Fruit fly (Drosophila melanogaster) whole organism, wandering third instar larva: ENCODE data around the gene Sas-4.

Experiments
- Abd-B ChIP-seq: fragments of >200 bp; optimal IDR thresholded peaks from 2 replicates; lab custom pipeline; 2017; ENCODE audit warnings: missing biosample characterization, missing genetic modification characterization
- CG32264 ChIP-seq: fragments of 200-800 bp; sonication (Bioruptor generic); optimal IDR thresholded peaks from 2 replicates; lab custom pipeline; 2016; ENCODE audit warnings: missing biosample characterization, missing genetic modification characterization
- CG9705 ChIP-seq: fragments of 200-800 bp; sonication (Bioruptor generic); optimal IDR thresholded peaks from 2 replicates; lab custom pipeline; 2018; ENCODE audit warnings: missing biosample characterization, mild to moderate bottlenecking, missing genetic modification characterization
- Dfd ChIP-seq: fragments of >200 bp; optimal IDR thresholded peaks from 2 replicates; lab custom pipeline; 2017; ENCODE audit warnings: missing biosample characterization, missing genetic modification characterization
- Dif ChIP-seq: fragments of 200-275, 200-300 bp; sonication (Bioruptor generic); optimal IDR thresholded peaks from 2 replicates; lab custom pipeline; 2018; ENCODE audit warnings: missing biosample characterization, missing genetic modification characterization; ENCODE audit not compliant: partially characterized antibody
- GATAd ChIP-seq: sonication (Bioruptor generic); optimal IDR thresholded peaks from 2 replicates; lab custom pipeline; 2016; ENCODE audit warnings: missing biosample characterization, missing genetic modification characterization
- HLH106 ChIP-seq: fragments of 200-800 bp; optimal IDR thresholded peaks from 3 replicates; lab custom pipeline; 2019; ENCODE audit warnings: missing biosample characterization, mild to moderate bottlenecking, missing genetic modification characterization, moderate library complexity
- Hr78 ChIP-seq: fragments of >200 bp; optimal IDR thresholded peaks from 2 replicates; lab custom pipeline; 2017; ENCODE audit warnings: missing biosample characterization, missing genetic modification characterization
- Hr83 ChIP-seq: fragments of 200-300 bp; sonication (Bioruptor generic); optimal IDR thresholded peaks from 2 replicates; lab custom pipeline; 2016; ENCODE audit warnings: missing biosample characterization, mild to moderate bottlenecking, missing genetic modification characterization, moderate library complexity; ENCODE audit not compliant: poor library complexity, severe bottlenecking
- Jra ChIP-seq: sonication (Bioruptor generic); optimal IDR thresholded peaks from 2 replicates; lab custom pipeline; 2016; ENCODE audit warnings: missing biosample characterization, missing genetic modification characterization
- Mio ChIP-seq: sonication (Bioruptor generic); optimal IDR thresholded peaks from 2 replicates; lab custom pipeline; 2016; ENCODE audit warnings: missing biosample characterization, missing genetic modification characterization
- Myc ChIP-seq: fragments of >200 bp; optimal IDR thresholded peaks from 2 replicates; lab custom pipeline; 2017
- N ChIP-seq: fragments of >200 bp; optimal IDR thresholded peaks from 2 replicates; lab custom pipeline; 2018; ENCODE audit warnings: missing biosample characterization, missing external identifiers, missing genetic modification characterization
- OdsH ChIP-seq: fragments of 200-800 bp; sonication (Bioruptor generic); optimal IDR thresholded peaks from 2 replicates; lab custom pipeline; 2016; ENCODE audit warnings: missing biosample characterization, mild to moderate bottlenecking, missing genetic modification characterization
- Rel ChIP-seq, 2 experiments: fragments of 200-800 bp; sonication (Bioruptor generic) in 1 of 2; optimal IDR thresholded peaks; 2 replicates in 1 of 2; 3 replicates in 1 of 2; lab custom pipeline; 2016 to 2019; ENCODE audit warnings: mild to moderate bottlenecking in 2 of 2, missing biosample characterization in 2 of 2, missing genetic modification characterization in 2 of 2, moderate library complexity in 1 of 2
- Sp1 ChIP-seq: fragments of 200-800 bp; sonication (Bioruptor generic); optimal IDR thresholded peaks from 3 replicates; lab custom pipeline; 2019; ENCODE audit warnings: missing biosample characterization, mild to moderate bottlenecking, missing genetic modification characterization, moderate library complexity
- Vsx2 ChIP-seq: fragments of 200-300, 225-300 bp; sonication (Bioruptor generic); optimal IDR thresholded peaks from 2 replicates; lab custom pipeline; 2018; ENCODE audit warnings: missing biosample characterization, missing genetic modification characterization; ENCODE audit not compliant: partially characterized antibody
- br ChIP-seq: fragments of 200-800 bp; sonication (Bioruptor generic); optimal IDR thresholded peaks from 2 replicates; lab custom pipeline; 2016; ENCODE audit warnings: missing biosample characterization, missing genetic modification characterization
- brk ChIP-seq: fragments of 200-800 bp; sonication (Bioruptor generic); optimal IDR thresholded peaks from 2 replicates; lab custom pipeline; 2016; ENCODE audit warnings: missing biosample characterization, mild to moderate bottlenecking, missing genetic modification characterization
- dl ChIP-seq, 2 experiments: fragments of 175-275, 200-275 bp in 1 of 2; fragments of 200-275 bp in 1 of 2; sonication (Bioruptor generic); optimal IDR thresholded peaks; lab custom pipeline; 2018; ENCODE audit warnings: mild to moderate bottlenecking in 2 of 2, missing biosample characterization in 2 of 2, missing genetic modification characterization in 2 of 2, moderate library complexity in 2 of 2; ENCODE audit not compliant: partially characterized antibody in 2 of 2, insufficient read depth in 1 of 2
- dsf ChIP-seq: sonication (Bioruptor generic); optimal IDR thresholded peaks from 2 replicates; lab custom pipeline; 2016; ENCODE audit warnings: missing biosample characterization, missing genetic modification characterization, borderline replicate concordance
- ey ChIP-seq: fragments of 200-800 bp; sonication (Bioruptor generic); optimal IDR thresholded peaks from 2 replicates; lab custom pipeline; 2016; ENCODE audit warnings: missing biosample characterization, missing genetic modification characterization
- foxo ChIP-seq, 2 experiments: fragments of 200-800 bp; sonication (Bioruptor generic); optimal IDR thresholded peaks; 2 replicates in 1 of 2; 3 replicates in 1 of 2; lab custom pipeline; 2016 to 2017; ENCODE audit warnings: missing biosample characterization in 2 of 2, missing genetic modification characterization in 2 of 2
- fru ChIP-seq: fragments of 200-800 bp; sonication (Bioruptor generic); optimal IDR thresholded peaks from 3 replicates; lab custom pipeline; 2016; ENCODE audit warnings: missing biosample characterization, mild to moderate bottlenecking, missing genetic modification characterization
- h ChIP-seq: fragments of 200-800 bp; sonication (Bioruptor generic); optimal IDR thresholded peaks from 3 replicates; lab custom pipeline; 2016; ENCODE audit warnings: missing biosample characterization, mild to moderate bottlenecking, missing genetic modification characterization
- jim ChIP-seq: fragments of 175-275, 200-325 bp; sonication (Bioruptor generic); optimal IDR thresholded peaks from 2 replicates; lab custom pipeline; 2016; ENCODE audit warnings: missing biosample characterization, mild to moderate bottlenecking, missing genetic modification characterization
- lola ChIP-seq: fragments of >200 bp; optimal IDR thresholded peaks from 2 replicates; lab custom pipeline; 2017; ENCODE audit warnings: missing biosample characterization, missing genetic modification characterization
- pan ChIP-seq: fragments of >200 bp; optimal IDR thresholded peaks from 2 replicates; lab custom pipeline; 2017
- psq ChIP-seq: fragments of 200-800 bp; sonication (Bioruptor generic); optimal IDR thresholded peaks from 3 replicates; lab custom pipeline; 2017; ENCODE audit warnings: missing biosample characterization, mild to moderate bottlenecking, missing genetic modification characterization, moderate library complexity
- rgr ChIP-seq: fragments of 200-800 bp; sonication (Bioruptor generic); optimal IDR thresholded peaks from 3 replicates; lab custom pipeline; 2016; ENCODE audit warnings: missing biosample characterization, mild to moderate bottlenecking, missing genetic modification characterization
- sage ChIP-seq: fragments of 200-800 bp; sonication (Bioruptor generic); optimal IDR thresholded peaks from 2 replicates; lab custom pipeline; 2016; ENCODE audit warnings: missing biosample characterization, mild to moderate bottlenecking, missing genetic modification characterization
- sv ChIP-seq: fragments of 200-800 bp; sonication (Bioruptor generic); optimal IDR thresholded peaks from 3 replicates; lab custom pipeline; 2016; ENCODE audit warnings: missing biosample characterization, missing genetic modification characterization
- tai ChIP-seq: sonication (Bioruptor generic); optimal IDR thresholded peaks from 2 replicates; lab custom pipeline; 2016; ENCODE audit warnings: missing biosample characterization, missing genetic modification characterization
- usp ChIP-seq: fragments of >200 bp; optimal IDR thresholded peaks from 2 replicates; lab custom pipeline; 2017; ENCODE audit warnings: missing biosample characterization, missing genetic modification characterization
- woc ChIP-seq: sonication (Bioruptor generic); optimal IDR thresholded peaks from 2 replicates; lab custom pipeline; 2016; ENCODE audit warnings: missing biosample characterization, mild to moderate bottlenecking, missing genetic modification characterization

Gene Sas-4

DNA sequence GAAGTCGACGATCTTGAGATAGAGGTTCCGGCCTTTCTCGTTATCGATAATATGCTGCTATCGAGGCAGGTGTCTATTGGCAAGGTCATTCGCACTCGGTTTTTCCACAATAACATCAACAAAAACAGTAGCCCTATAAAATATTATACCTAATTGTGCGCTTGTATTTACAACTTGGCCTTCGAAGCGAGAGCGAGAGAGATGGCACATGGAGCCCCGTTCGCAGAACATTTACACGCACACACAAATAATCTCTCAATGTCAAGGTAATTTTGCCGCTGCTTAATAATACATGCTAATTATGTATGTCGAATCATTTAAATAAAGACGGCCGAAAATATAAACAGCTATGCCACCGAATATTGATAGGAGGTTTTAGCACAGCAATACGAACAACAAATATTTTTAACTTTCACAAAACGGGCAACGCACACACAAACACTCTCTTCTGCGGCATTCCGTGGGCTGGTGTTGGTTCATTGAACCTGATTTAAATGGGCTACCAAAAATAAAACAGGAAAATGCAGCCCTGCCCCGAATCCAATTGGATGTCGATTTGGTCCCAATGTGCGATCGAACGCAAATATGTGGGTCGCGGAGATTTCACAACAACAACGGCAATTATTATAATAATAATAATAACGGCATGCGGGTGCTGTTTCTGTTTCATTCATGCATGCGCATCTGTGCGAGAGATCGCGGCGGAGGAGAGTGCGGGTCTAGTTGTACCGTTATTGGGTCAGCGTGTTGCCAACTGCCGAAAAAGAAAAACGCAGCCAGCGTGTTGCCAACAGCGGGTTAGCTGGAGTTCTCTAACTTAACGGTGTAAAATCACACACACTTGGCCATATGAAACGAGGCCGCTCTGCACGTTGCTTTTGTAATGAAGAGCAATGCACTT is 28.7 kb upstream of the Sas-4 start:
- TF ChIP-seq Rel (GFP tag; optimal IDR thresholded peaks at IDR 0.05; lab: Kevin White, UChicago) = no peak
- no peak for TF ChIP-seq Rel (tag; optimal IDR thresholded peaks at IDR 0.05; lab: Kevin White, UChicago)
- TF ChIP-seq dl (GFP tag; optimal IDR thresholded peaks at IDR 0.05; lab: Kevin White, UChicago; ENCODE audit: insufficient read depth in 1 of 2, partially characterized antibody in 2 of 2) = peak in 1 of 2 experiments; percentile 66
- no peak for TF ChIP-seq Jra (GFP tag; lab: Kevin White, UChicago)

DNA sequence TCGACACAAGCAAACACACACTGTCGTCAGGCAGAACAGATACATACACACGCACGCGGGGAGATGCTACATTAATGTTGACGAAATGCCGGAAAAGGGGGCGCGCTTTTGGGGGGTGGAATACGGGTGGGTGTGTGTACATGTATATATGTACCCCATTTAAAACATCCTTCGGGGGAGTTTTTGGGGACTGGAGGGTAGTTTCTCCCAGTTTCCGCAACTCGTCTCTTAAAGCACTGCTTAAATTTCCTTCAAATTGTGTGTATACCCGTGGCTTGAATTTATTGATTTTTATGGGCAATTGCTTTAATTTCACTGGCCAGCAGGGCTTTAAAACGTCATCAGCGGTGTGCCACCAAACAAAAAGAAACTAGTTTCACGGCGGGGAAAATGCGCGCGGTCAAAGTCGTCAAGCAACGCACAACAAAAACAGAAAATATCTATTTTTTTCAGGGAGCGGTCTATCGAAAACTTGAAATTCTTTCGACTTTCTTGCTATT is 28.0 kb upstream of the Sas-4 start:
- TF ChIP-seq ey (GFP tag; lab: Kevin White, UChicago) = no peak
- TF ChIP-seq foxo (GFP tag; optimal IDR thresholded peaks at IDR 0.05; lab: Kevin White, UChicago) = no peak
- TF ChIP-seq Rel (GFP tag; optimal IDR thresholded peaks at IDR 0.05; lab: Kevin White, UChicago) = no peak
- no peak for TF ChIP-seq Rel (tag; optimal IDR thresholded peaks at IDR 0.05; lab: Kevin White, UChicago)
- TF ChIP-seq tai (GFP tag; lab: Kevin White, UChicago) = no peak
- TF ChIP-seq OdsH (GFP tag; lab: Kevin White, UChicago) = no peak
- TF ChIP-seq Abd-B = no peak
- no peak for TF ChIP-seq GATAd (GFP tag; lab: Kevin White, UChicago)
- no peak for TF ChIP-seq Myc (lab: Kevin White, UChicago)
- no peak for TF ChIP-seq Dfd (GFP tag; lab: Kevin White, UChicago)
- TF ChIP-seq psq (GFP tag; lab: Kevin White, UChicago) = no peak
- TF ChIP-seq woc = no peak
- no peak for TF ChIP-seq N (GFP tag; lab: Kevin White, UChicago)
- TF ChIP-seq dl (GFP tag; optimal IDR thresholded peaks at IDR 0.05; lab: Kevin White, UChicago; ENCODE audit: insufficient read depth in 1 of 2, partially characterized antibody in 2 of 2) = no peak
- TF ChIP-seq pan (lab: Kevin White, UChicago) = no peak
- TF ChIP-seq usp (GFP tag; lab: Kevin White, UChicago) = no peak
- TF ChIP-seq, all 38 proteins: peak for 0

DNA sequence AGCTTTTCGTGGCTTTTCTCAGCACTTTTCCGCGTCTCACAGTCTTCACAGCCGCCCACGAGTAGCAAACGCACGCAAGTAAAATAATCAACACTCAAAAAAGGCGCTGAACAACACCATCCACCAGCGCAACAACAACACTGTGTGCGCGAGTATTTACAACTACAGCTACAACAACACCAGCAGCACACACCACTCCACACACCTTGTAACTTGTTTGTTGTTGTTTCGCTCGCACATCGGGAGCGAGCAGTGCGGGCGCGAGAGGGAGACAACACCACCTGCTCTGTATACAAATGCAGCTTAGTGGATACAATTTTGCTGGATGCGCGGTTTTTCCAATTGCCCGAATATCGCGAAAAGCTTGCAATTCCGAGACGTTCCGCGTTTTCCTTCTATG is 27.5 kb upstream of the Sas-4 start:
- TF ChIP-seq h (GFP tag; lab: Kevin White, UChicago) (no peak), dl (GFP tag; optimal IDR thresholded peaks at IDR 0.05; lab: Kevin White, UChicago; ENCODE audit: insufficient read depth in 1 of 2, partially characterized antibody in 2 of 2) (peak in 1 of 2 experiments; percentile 39), Hr83 (GFP tag; lab: Kevin White, UChicago) (peak; percentile 87), dsf (GFP tag; lab: Kevin White, UChicago) (no peak), lola (GFP tag; lab: Kevin White, UChicago) (peak; percentile 28), Dif (peak; percentile 59)

DNA sequence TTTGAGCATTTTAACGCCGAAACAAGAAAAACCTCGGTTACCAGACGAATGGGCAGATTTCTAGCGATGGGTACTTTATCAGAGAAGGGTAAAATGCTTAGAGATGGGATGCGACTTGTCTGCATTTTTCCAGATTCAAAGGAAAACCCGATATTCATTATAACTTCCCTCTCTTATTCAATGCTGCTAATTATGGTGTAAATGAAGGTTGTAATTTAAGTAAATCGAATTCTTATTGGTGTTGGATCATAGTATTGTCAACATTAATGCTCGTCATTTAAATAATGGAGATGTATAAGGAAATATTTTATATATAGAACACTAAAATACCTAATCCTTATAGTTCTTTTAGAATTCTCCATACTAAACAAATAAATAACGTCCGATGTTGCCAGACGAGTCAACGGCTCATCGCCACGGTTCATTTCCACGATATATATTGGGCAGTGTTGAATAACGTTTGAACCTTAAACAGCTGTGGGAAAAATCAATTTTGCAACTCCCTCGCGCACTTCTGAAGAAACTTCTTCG is 27.0 kb upstream of the Sas-4 start, which contains the start of the genes Alh and CG10098:
Gene Alh (minus strand): TSS at position 77 of the 531 bp plus-strand sequence.
Gene CG10098 (plus strand): TSS at position 440 of the 531 bp plus-strand sequence.
- TF ChIP-seq usp (GFP tag; lab: Kevin White, UChicago) = no peak
- TF ChIP-seq Dif = no peak
- peak; percentile 91 for TF ChIP-seq dsf (GFP tag; lab: Kevin White, UChicago)
- TF ChIP-seq Hr83 (GFP tag; lab: Kevin White, UChicago) = peak; percentile 96
- TF ChIP-seq N (GFP tag; lab: Kevin White, UChicago) = no peak
- TF ChIP-seq ey (GFP tag; lab: Kevin White, UChicago) = peak; percentile 89
- TF ChIP-seq h (GFP tag; lab: Kevin White, UChicago) = peak; percentile 86
- no peak for TF ChIP-seq pan (lab: Kevin White, UChicago)
- no peak for TF ChIP-seq Hr78 (GFP tag; lab: Kevin White, UChicago)
- TF ChIP-seq foxo (GFP tag; optimal IDR thresholded peaks at IDR 0.05; lab: Kevin White, UChicago) = peak in 1 of 2 experiments; percentile 92
- no peak for TF ChIP-seq CG32264 (GFP tag; lab: Kevin White, UChicago)
- peak; percentile 79 for TF ChIP-seq CG9705 (GFP tag; lab: Kevin White, UChicago)
- peak; percentile 76 for TF ChIP-seq OdsH (GFP tag; lab: Kevin White, UChicago)
- TF ChIP-seq Jra (GFP tag; lab: Kevin White, UChicago) = peak; percentile 88
- peak; percentile 90 for TF ChIP-seq HLH106
- no peak for TF ChIP-seq Dfd (GFP tag; lab: Kevin White, UChicago)
- no peak for TF ChIP-seq dl (GFP tag; optimal IDR thresholded peaks at IDR 0.05; lab: Kevin White, UChicago; ENCODE audit: insufficient read depth in 1 of 2, partially characterized antibody in 2 of 2)
- TF ChIP-seq brk (GFP tag; lab: Kevin White, UChicago) = peak; percentile 81
- no peak for TF ChIP-seq Vsx2 (GFP tag; lab: Kevin White, UChicago)
- TF ChIP-seq Rel (GFP tag; optimal IDR thresholded peaks at IDR 0.05; lab: Kevin White, UChicago) = no peak
- TF ChIP-seq Rel (tag; optimal IDR thresholded peaks at IDR 0.05; lab: Kevin White, UChicago) = peak; percentile 21
- peak; percentile 43 for TF ChIP-seq sage (GFP tag; lab: Kevin White, UChicago)
- peak; percentile 91 for TF ChIP-seq jim (GFP tag; lab: Kevin White, UChicago)
- peak; percentile 1 for TF ChIP-seq Myc (lab: Kevin White, UChicago)
- TF ChIP-seq Sp1 (GFP tag; lab: Kevin White, UChicago) = peak; percentile 81
- peak; percentile 84 for TF ChIP-seq woc
- TF ChIP-seq Mio (GFP tag; lab: Kevin White, UChicago) = peak; percentile 21
- TF ChIP-seq rgr (GFP tag; lab: Kevin White, UChicago) = peak; percentile 84
- TF ChIP-seq GATAd (GFP tag; lab: Kevin White, UChicago) = peak; percentile 81
- no peak for TF ChIP-seq lola (GFP tag; lab: Kevin White, UChicago)
- peak; percentile 84 for TF ChIP-seq fru
- TF ChIP-seq sv (GFP tag; lab: Kevin White, UChicago) = peak; percentile 84
- TF ChIP-seq br = peak; percentile 76
- no peak for TF ChIP-seq Abd-B
- TF ChIP-seq tai (GFP tag; lab: Kevin White, UChicago) = peak; percentile 94
- peak; percentile 77 for TF ChIP-seq psq (GFP tag; lab: Kevin White, UChicago)
